Fruit fly (Drosophila melanogaster): ENCODE data around the gene CG7730.

The CG7730 gene

dm6 chr3L:17004218-17004759 lies 23.0 kb upstream of the CG7730 start (continued):
- TF ChIP-seq Sox100B (GFP tag; optimal IDR thresholded peaks at IDR 0.05) (peak; percentile 89), Max (GFP tag; optimal IDR thresholded peaks at IDR 0.05) (peak; percentile 78), cwo (GFP tag; optimal IDR thresholded peaks at IDR 0.05) (peak; percentile 68), her (GFP tag; optimal IDR thresholded peaks at IDR 0.05) (peak; percentile 87), NFAT (GFP tag; IDR thresholded peaks at IDR 0.05) (peak; percentile 67), pnt (GFP tag; optimal IDR thresholded peaks at IDR 0.05) (peak; percentile 89), CG12744 (GFP tag; optimal IDR thresholded peaks at IDR 0.05) (peak; percentile 65), Fer3 (tag; optimal IDR thresholded peaks at IDR 0.05) (peak; percentile 75), seq (GFP tag; IDR thresholded peaks at IDR 0.05) (peak; percentile 88), Atf-2 (GFP tag; optimal IDR thresholded peaks at IDR 0.05) (peak; percentile 89), trem (tag; optimal IDR thresholded peaks at IDR 0.05) (peak; percentile 23), CG9609 (GFP tag; optimal IDR thresholded peaks at IDR 0.05) (peak; percentile 92), gcm2 (GFP tag; optimal IDR thresholded peaks at IDR 0.05) (peak; percentile 74), odd (GFP tag; optimal IDR thresholded peaks at IDR 0.05) (peak; percentile 74), pita (GFP tag; optimal IDR thresholded peaks at IDR 0.05) (no peak), Kr (GFP tag; optimal IDR thresholded peaks at IDR 0.05) (no peak), CG10147 (GFP tag; optimal IDR thresholded peaks at IDR 0.05) (peak; percentile 87), insv (GFP tag; optimal IDR thresholded peaks at IDR 0.05) (peak in 1 of 2 experiments; percentile 21), CG4282 (GFP tag; optimal IDR thresholded peaks at IDR 0.05) (peak; percentile 83), bowl (GFP tag; IDR thresholded peaks at IDR 0.05) (peak; percentile 55; the same call in 1 of the 2 replicates), Rx (GFP tag; IDR thresholded peaks at IDR 0.05) (peak; percentile 80), CG7372 (GFP tag; IDR thresholded peaks at IDR 0.05) (peak; percentile 82), CG1233 (GFP tag; optimal IDR thresholded peaks at IDR 0.05) (peak; percentile 48), Gug (GFP tag; IDR thresholded peaks at IDR 0.05) (peak; percentile 79), CG5245 (GFP tag; optimal IDR thresholded peaks at IDR 0.05) (peak; percentile 71), Hr3 (GFP tag; optimal IDR thresholded peaks at IDR 0.05) (peak; percentile 76), rib (GFP tag; IDR thresholded peaks at IDR 0.05) (peak; percentile 67; the same call in 1 of the 2 replicates), CG11504 (tag; optimal IDR thresholded peaks at IDR 0.05) (peak; percentile 93), bab2 (GFP tag; optimal IDR thresholded peaks at IDR 0.05) (peak; percentile 89), CG7556 (GFP tag; optimal IDR thresholded peaks at IDR 0.05) (peak; percentile 93), Awh (GFP tag; IDR thresholded peaks at IDR 0.05) (peak; percentile 63), CG3838 (GFP tag; optimal IDR thresholded peaks at IDR 0.05) (peak; percentile 76), Dref (GFP tag; IDR thresholded peaks at IDR 0.05) (no peak), toy (GFP tag; IDR thresholded peaks at IDR 0.05) (peak; percentile 58; the same call in 1 of the 2 replicates), dmrt99B (tag; optimal IDR thresholded peaks at IDR 0.05) (peak; percentile 93), maf-S (GFP tag; optimal IDR thresholded peaks at IDR 0.05) (peak; percentile 84), NfI (GFP tag; optimal IDR thresholded peaks at IDR 0.05) (peak; percentile 83), tll (GFP tag; optimal IDR thresholded peaks at IDR 0.05) (no peak), H15 (GFP tag; IDR thresholded peaks at IDR 0.05) (peak; percentile 80), inv (GFP tag; IDR thresholded peaks at IDR 0.05; ENCODE audit: partially characterized antibody) (peak; percentile 36; the same call in 1 of the 2 replicates), sisA (GFP tag; IDR thresholded peaks at IDR 0.05) (peak; percentile 88), knrl (GFP tag; IDR thresholded peaks at IDR 0.05; ENCODE audit: partially characterized antibody) (no peak), CG13624 (GFP tag; optimal IDR thresholded peaks at IDR 0.05) (peak; percentile 89), Eip74EF (GFP tag; optimal IDR thresholded peaks at IDR 0.05) (peak in 1 of 2 experiments; percentile 82), CG4424 (GFP tag; optimal IDR thresholded peaks at IDR 0.05) (peak; percentile 85), ci (GFP tag; IDR thresholded peaks at IDR 0.05) (peak; percentile 57; the same call in 1 of the 3 replicates), CG10431 (GFP tag; optimal IDR thresholded peaks at IDR 0.05) (peak; percentile 43), CG6254 (GFP tag; optimal IDR thresholded peaks at IDR 0.05) (peak; percentile 37), Abd-B (GFP tag; optimal IDR thresholded peaks at IDR 0.05) (peak; percentile 88)
